Worm (Caenorhabditis elegans): Measurements from ENCODE around the gene str-228.

Gene str-228

DNA sequence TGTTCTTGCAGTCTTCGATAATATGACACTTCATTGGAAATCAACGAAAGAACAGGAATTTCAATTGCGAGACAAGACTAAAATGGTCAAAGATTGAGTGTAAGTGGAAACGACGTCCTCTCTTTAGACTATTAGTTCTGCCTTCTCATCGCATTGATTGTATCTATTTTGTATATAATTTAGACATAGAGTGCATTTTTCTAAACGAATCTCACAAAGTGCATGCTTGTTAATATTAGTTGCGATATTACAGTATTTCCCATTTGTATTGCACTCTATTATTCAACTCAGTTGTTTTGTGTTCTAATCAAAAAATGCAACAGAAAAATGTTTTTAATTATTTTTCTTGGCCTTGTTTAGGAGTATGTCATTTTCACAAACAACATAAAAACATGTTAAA lies 28.3 kb downstream of the str-228 start, which contains the start of gene nhr-93:
Gene nhr-93 (minus strand): TSS at position 101 of the 400 bp plus-strand sequence.
- no peak for TF ChIP-seq ceh-14 (tag; optimal IDR thresholded peaks at IDR 0.05)
- TF ChIP-seq che-1 (tag; optimal IDR thresholded peaks at IDR 0.05), result no peak
- no peak for TF ChIP-seq ceh-18 (tag; optimal IDR thresholded peaks at IDR 0.05)
- no peak for TF ChIP-seq pat-9 (tag; optimal IDR thresholded peaks at IDR 0.05)
- no peak for TF ChIP-seq ceh-19 (GFP tag; optimal IDR thresholded peaks at IDR 0.05)
- TF ChIP-seq ets-4 (tag; optimal IDR thresholded peaks at IDR 0.05), result no peak

DNA sequence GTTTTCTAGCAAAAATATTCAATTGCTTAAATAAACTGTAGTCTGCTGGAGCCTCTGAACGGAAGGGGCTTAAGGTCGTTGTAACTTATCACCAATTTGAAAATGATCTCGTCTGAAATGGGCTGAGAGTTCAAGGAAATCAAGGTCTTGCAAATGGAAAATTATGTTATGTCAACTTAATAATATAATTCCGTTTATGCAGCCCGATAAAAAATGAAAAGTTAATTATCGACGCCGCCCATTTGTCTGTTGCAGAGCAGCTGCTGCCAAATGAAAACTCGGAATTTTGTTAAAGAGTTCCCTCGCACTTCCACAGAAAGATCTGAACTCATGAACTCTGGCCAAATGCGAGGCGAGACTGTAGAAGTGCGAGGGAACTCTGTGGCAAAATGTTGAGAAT lies 31.1 kb downstream of the str-228 start, which contains the start of gene srbc-67:
Gene srbc-67 (minus strand): TSS at position 101 of the 400 bp plus-strand sequence.
- TF ChIP-seq ets-4 (tag; optimal IDR thresholded peaks at IDR 0.05), result no peak
- TF ChIP-seq ceh-14 (tag; optimal IDR thresholded peaks at IDR 0.05), result no peak
- no peak for TF ChIP-seq ceh-19 (GFP tag; optimal IDR thresholded peaks at IDR 0.05)

DNA sequence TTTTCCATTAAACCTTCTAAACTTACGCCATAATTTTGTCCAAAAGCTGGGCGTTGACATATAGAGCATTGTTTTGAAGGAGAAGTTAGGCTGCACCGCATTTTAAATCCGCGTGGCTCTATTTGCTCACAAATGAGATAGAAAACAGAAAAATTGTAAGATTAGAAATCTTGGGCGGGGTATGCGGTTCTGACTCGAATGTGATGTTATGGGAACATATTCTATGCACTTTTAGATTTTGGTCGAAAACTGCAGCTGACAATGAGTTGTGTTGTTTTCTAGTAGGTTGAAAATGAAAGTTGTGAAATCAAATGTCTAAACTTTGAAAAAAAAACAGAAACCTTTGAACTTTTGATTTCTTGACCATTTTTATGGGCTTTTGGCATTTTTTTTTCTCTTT lies 33.4 kb downstream of the str-228 start, which contains the start of gene nhr-222:
Gene nhr-222 (minus strand): TSS at position 101 of the 400 bp plus-strand sequence.
- TF ChIP-seq ceh-48 (tag; optimal IDR thresholded peaks at IDR 0.05), result no peak
- TF ChIP-seq pqm-1 (tag; optimal IDR thresholded peaks at IDR 0.05), result no peak
- TF ChIP-seq fax-1 (tag; optimal IDR thresholded peaks at IDR 0.05), result no peak
- no peak for TF ChIP-seq ceh-2 (tag; optimal IDR thresholded peaks at IDR 0.05)
- TF ChIP-seq ztf-16 (tag; optimal IDR thresholded peaks at IDR 0.05), result no peak
- TF ChIP-seq unc-86 (tag; optimal IDR thresholded peaks at IDR 0.05), result no peak
- TF ChIP-seq ceh-18 (tag; optimal IDR thresholded peaks at IDR 0.05), result no peak
- no peak for TF ChIP-seq sox-4 (tag; optimal IDR thresholded peaks at IDR 0.05)
- TF ChIP-seq ceh-45 (GFP tag; IDR thresholded peaks at IDR 0.05), result no peak
- no peak for TF ChIP-seq hlh-30 (tag; optimal IDR thresholded peaks at IDR 0.05; ENCODE audit: insufficient read depth)
- TF ChIP-seq ceh-30 (tag; optimal IDR thresholded peaks at IDR 0.05), result no peak
- TF ChIP-seq dve-1 (tag; optimal IDR thresholded peaks at IDR 0.05), result no peak
- TF ChIP-seq pha-2 (tag; optimal IDR thresholded peaks at IDR 0.05), result no peak
- TF ChIP-seq odd-2 (tag; optimal IDR thresholded peaks at IDR 0.05), result no peak
- no peak for TF ChIP-seq unc-42 (tag; optimal IDR thresholded peaks at IDR 0.05)
- no peak for TF ChIP-seq madf-2 (tag; optimal IDR thresholded peaks at IDR 0.05)

DNA sequence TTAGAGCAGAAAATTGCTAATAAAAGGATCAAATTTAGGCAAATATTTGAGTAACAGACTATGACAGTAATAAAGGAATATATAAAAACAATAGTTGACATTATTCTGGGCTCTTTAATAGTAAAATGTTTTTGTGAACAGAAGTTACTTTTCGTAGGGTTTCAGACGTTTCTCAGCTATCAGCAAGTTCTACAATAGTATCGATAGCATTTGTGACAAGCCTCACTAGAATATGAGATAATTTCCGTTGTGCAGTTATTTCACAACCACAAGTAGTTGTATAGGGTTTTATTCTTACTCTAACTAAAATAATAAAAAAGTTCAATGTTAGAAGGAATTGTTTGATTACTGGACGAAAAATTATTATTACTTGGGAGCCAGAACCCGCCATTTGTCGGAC lies 36.5 kb downstream of the str-228 start, which contains the start of gene srbc-68:
Gene srbc-68 (minus strand): TSS at position 101 of the 400 bp plus-strand sequence.
- TF ChIP-seq eyg-1 (tag; optimal IDR thresholded peaks at IDR 0.05), result no peak
- TF ChIP-seq ceh-45 (GFP tag; IDR thresholded peaks at IDR 0.05), result no peak
- TF ChIP-seq pha-2 (tag; optimal IDR thresholded peaks at IDR 0.05), result no peak
- no peak for TF ChIP-seq pros-1 (tag; optimal IDR thresholded peaks at IDR 0.05)
- no peak for TF ChIP-seq odd-2 (tag; optimal IDR thresholded peaks at IDR 0.05)
- TF ChIP-seq ceh-19 (GFP tag; optimal IDR thresholded peaks at IDR 0.05), result no peak
- no peak for TF ChIP-seq che-1 (tag; optimal IDR thresholded peaks at IDR 0.05)
- TF ChIP-seq ceh-18 (tag; optimal IDR thresholded peaks at IDR 0.05), result no peak
- no peak for TF ChIP-seq C38D4.7 (GFP tag; optimal IDR thresholded peaks at IDR 0.05)
- TF ChIP-seq ref-2 (tag; optimal IDR thresholded peaks at IDR 0.05), result no peak
- no peak for TF ChIP-seq ceh-31 (tag; optimal IDR thresholded peaks at IDR 0.05)
- no peak for TF ChIP-seq hlh-6 (tag; optimal IDR thresholded peaks at IDR 0.05)
- no peak for TF ChIP-seq ceh-30 (tag; optimal IDR thresholded peaks at IDR 0.05)
- TF ChIP-seq T23F11.4 (GFP tag; optimal IDR thresholded peaks at IDR 0.05), result no peak
- no peak for TF ChIP-seq elt-2 (tag; optimal IDR thresholded peaks at IDR 0.05)
- no peak for TF ChIP-seq ceh-9 (tag; optimal IDR thresholded peaks at IDR 0.05)
- no peak for TF ChIP-seq lin-11 (tag; optimal IDR thresholded peaks at IDR 0.05)
- no peak for TF ChIP-seq unc-3 (GFP tag; conservative IDR thresholded peaks at IDR 0.05)
- TF ChIP-seq unc-3 (tag; optimal IDR thresholded peaks at IDR 0.05), result no peak
- TF ChIP-seq nhr-11 (tag; optimal IDR thresholded peaks at IDR 0.05), result no peak
- no peak for TF ChIP-seq ttx-3 (tag; optimal IDR thresholded peaks at IDR 0.05)

DNA sequence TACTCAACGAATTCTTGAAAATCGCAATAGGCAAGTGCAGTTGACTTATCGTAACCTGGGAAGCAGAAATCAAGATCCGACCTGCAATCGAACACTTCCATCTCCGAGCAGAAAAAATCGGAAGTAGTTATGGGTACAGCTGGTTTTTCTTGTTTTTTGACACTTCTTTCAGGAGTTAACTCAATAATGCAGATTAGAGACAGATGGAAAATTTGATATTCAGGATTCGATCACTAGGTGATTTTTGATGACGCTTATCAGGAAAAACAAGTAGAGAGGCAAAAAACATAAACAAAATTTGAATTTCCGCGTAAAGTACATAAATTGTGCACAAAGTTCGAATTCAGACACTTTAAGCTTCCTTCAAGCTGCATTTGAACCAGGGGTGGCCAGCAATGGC lies 38.8 kb downstream of the str-228 start, which contains the start of gene srw-130:
Gene srw-130 (minus strand): TSS at position 101 of the 400 bp plus-strand sequence.
- TF ChIP-seq ceh-45 (GFP tag; IDR thresholded peaks at IDR 0.05) (no peak), npax-4 (tag; optimal IDR thresholded peaks at IDR 0.05) (no peak), dmd-4 (tag; optimal IDR thresholded peaks at IDR 0.05; ENCODE audit: borderline replicate concordance) (no peak), fax-1 (tag; optimal IDR thresholded peaks at IDR 0.05) (no peak), T23F11.4 (GFP tag; optimal IDR thresholded peaks at IDR 0.05) (no peak), nhr-232 (tag; optimal IDR thresholded peaks at IDR 0.05) (no peak), madf-2 (tag; optimal IDR thresholded peaks at IDR 0.05) (no peak), fkh-6 (tag; optimal IDR thresholded peaks at IDR 0.05) (no peak), dve-1 (tag; optimal IDR thresholded peaks at IDR 0.05) (no peak)

Measured in whole organism, late embryonic.